Fruit fly (Drosophila melanogaster): Measurements from ENCODE around the gene PNKP.

DNA sequence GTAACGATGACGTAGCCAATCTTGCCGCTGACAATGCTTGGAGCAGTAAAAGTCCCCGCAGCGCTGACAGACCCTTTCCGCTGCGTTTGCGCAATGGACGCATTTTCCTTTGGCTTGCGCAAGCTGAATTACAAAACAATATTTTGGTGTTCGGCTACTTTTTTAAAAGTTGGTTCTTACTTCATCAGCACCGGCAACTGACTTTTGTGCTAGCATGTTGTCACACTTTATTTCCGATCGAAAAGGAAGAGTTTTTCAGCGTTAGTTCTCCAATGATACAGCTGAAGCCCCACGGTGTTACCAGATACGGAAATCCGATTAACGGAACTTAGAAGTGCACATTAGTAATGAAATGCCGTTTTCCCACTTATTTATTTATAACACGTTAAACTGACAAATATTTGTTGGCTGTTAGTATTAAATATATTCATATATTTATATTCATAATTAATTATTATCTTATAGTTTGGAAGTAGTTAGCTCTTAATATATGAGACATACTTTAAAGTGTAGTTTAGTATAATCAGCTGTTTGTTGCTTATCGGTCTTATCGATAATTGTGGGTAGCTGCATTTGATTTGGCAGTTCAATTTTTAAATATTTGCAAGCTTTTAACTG lies 19.1 kb upstream of the PNKP start, which contains the start of the genes Veneno and CG7963:
- TF ChIP-seq Jra (GFP tag; optimal IDR thresholded peaks at IDR 0.05) (no peak), h (GFP tag; optimal IDR thresholded peaks at IDR 0.05) (no peak), usp (GFP tag; optimal IDR thresholded peaks at IDR 0.05) (no peak), Myc (optimal IDR thresholded peaks at IDR 0.05) (no peak), Dfd (GFP tag; optimal IDR thresholded peaks at IDR 0.05) (no peak), pan (optimal IDR thresholded peaks at IDR 0.05) (no peak), lola (GFP tag; optimal IDR thresholded peaks at IDR 0.05) (no peak), psq (GFP tag; optimal IDR thresholded peaks at IDR 0.05) (no peak), fru (GFP tag; optimal IDR thresholded peaks at IDR 0.05) (no peak)
